Fruit fly (Drosophila melanogaster) whole organism, prepupa: ENCODE data around the gene CG34334.
A peak's percentile ranks its signal among the peaks of the same experiment; 100 is the strongest.

Source experiments
- Blimp-1 ChIP-seq: fragments of 200-800 bp; sonication (Bioruptor generic); optimal IDR thresholded peaks from 3 replicates; lab custom pipeline; 2017; ENCODE audit warnings: missing biosample characterization, missing genetic modification characterization, mild to moderate bottlenecking, moderate library complexity, missing genetic modification reagents
- CG10669 ChIP-seq: fragments of 200-800 bp; sonication (Bioruptor generic); optimal IDR thresholded peaks from 3 replicates; lab custom pipeline; 2018; ENCODE audit warnings: missing biosample characterization, mild to moderate bottlenecking, missing genetic modification characterization, moderate library complexity
- CG15336 ChIP-seq: fragments of 200-800 bp; sonication (Bioruptor generic); IDR thresholded peaks from 2 replicates; pipeline ENCODE4 v1.3.6; 2022; ENCODE audit warnings: missing biosample characterization, missing genetic modification characterization
- CG16779 ChIP-seq: fragments of 200-800 bp; sonication (Bioruptor generic); optimal IDR thresholded peaks from 3 replicates; lab custom pipeline; 2017; ENCODE audit warnings: missing biosample characterization, mild to moderate bottlenecking, missing genetic modification characterization
- CG3032 ChIP-seq: fragments of 200-800 bp; optimal IDR thresholded peaks from 2 replicates; lab custom pipeline; 2019; ENCODE audit warnings: missing biosample characterization, mild to moderate bottlenecking, missing genetic modification characterization, moderate library complexity
- CG31627 ChIP-seq: fragments of 200-800 bp; sonication (Bioruptor generic); optimal IDR thresholded peaks from 3 replicates; lab custom pipeline; 2016; ENCODE audit warnings: missing biosample characterization, missing genetic modification characterization
- CG32006 ChIP-seq: fragments of 200-800 bp; sonication (Bioruptor generic); optimal IDR thresholded peaks from 3 replicates; lab custom pipeline; 2017; ENCODE audit warnings: missing biosample characterization, mild to moderate bottlenecking, missing genetic modification characterization
- CG34406 ChIP-seq: fragments of 200-800 bp; sonication (Bioruptor generic); optimal IDR thresholded peaks from 3 replicates; lab custom pipeline; 2016; ENCODE audit warnings: missing biosample characterization, missing genetic modification characterization
- CG3919 ChIP-seq: fragments of 200-800 bp; sonication (Bioruptor generic); optimal IDR thresholded peaks from 3 replicates; lab custom pipeline; 2016; ENCODE audit warnings: missing biosample characterization, missing genetic modification characterization
- CG4318 ChIP-seq: fragments of 200-800 bp; sonication (Bioruptor generic); optimal IDR thresholded peaks from 3 replicates; lab custom pipeline; 2017; ENCODE audit warnings: missing biosample characterization, mild to moderate bottlenecking, missing genetic modification characterization
- CG6276 ChIP-seq: fragments of 200-800 bp; sonication (Bioruptor generic); optimal IDR thresholded peaks from 2 replicates; lab custom pipeline; 2017; ENCODE audit warnings: missing biosample characterization, mild to moderate bottlenecking, missing genetic modification characterization
- CG6808 ChIP-seq: fragments of 200-800 bp; sonication (Bioruptor generic); optimal IDR thresholded peaks from 3 replicates; lab custom pipeline; 2017; ENCODE audit warnings: missing biosample characterization, missing genetic modification characterization, mild to moderate bottlenecking, moderate library complexity, missing genetic modification reagents
- CG7368 ChIP-seq: fragments of 200-800 bp; sonication (Bioruptor generic); optimal IDR thresholded peaks from 3 replicates; lab custom pipeline; 2016; ENCODE audit warnings: missing biosample characterization, missing genetic modification characterization
- CG8319 ChIP-seq: fragments of 200-800 bp; sonication (Bioruptor generic); optimal IDR thresholded peaks from 3 replicates; lab custom pipeline; 2016; ENCODE audit warnings: missing biosample characterization, missing genetic modification characterization
- CG8632 ChIP-seq: fragments of 200-800 bp; sonication (Bioruptor generic); optimal IDR thresholded peaks from 3 replicates; lab custom pipeline; 2016; ENCODE audit warnings: missing biosample characterization, missing genetic modification characterization
- CG9139 ChIP-seq: fragments of 200-800 bp; sonication (Bioruptor generic); optimal IDR thresholded peaks from 3 replicates; lab custom pipeline; 2017; ENCODE audit warnings: missing biosample characterization, mild to moderate bottlenecking, missing genetic modification characterization
- Eip78C ChIP-seq: fragments of 200-800 bp; sonication (Bioruptor generic); peaks from one replicate; lab custom pipeline; 2016; ENCODE audit warnings: missing biosample characterization, missing genetic modification characterization
- Eip93F ChIP-seq: fragments of 200-800 bp; sonication (Bioruptor generic); optimal IDR thresholded peaks from 2 replicates; lab custom pipeline; 2016; ENCODE audit warnings: missing biosample characterization, mild to moderate bottlenecking, missing genetic modification characterization
- Hr38 ChIP-seq: sonication (Bioruptor generic); optimal IDR thresholded peaks from 2 replicates; lab custom pipeline; 2016; ENCODE audit warnings: missing biosample characterization, missing genetic modification characterization
- Hr39 ChIP-seq: fragments of 200-800 bp; sonication (Bioruptor generic); optimal IDR thresholded peaks from 2 replicates; lab custom pipeline; 2016; ENCODE audit warnings: missing biosample characterization, missing genetic modification characterization
- Hr4 ChIP-seq: fragments of 200-800 bp; sonication (Bioruptor generic); optimal IDR thresholded peaks from 3 replicates; lab custom pipeline; 2016; ENCODE audit warnings: missing biosample characterization, missing genetic modification characterization
- Lpt ChIP-seq: fragments of 200-800 bp; sonication (Bioruptor generic); optimal IDR thresholded peaks from 3 replicates; lab custom pipeline; 2016; ENCODE audit warnings: missing biosample characterization, missing genetic modification characterization
- OdsH ChIP-seq: fragments of 200-800 bp; sonication (Bioruptor generic); optimal IDR thresholded peaks from 3 replicates; lab custom pipeline; 2016; ENCODE audit warnings: missing biosample characterization, missing genetic modification characterization
- Smox ChIP-seq: fragments of 200-800 bp; sonication (Bioruptor generic); optimal IDR thresholded peaks from 3 replicates; lab custom pipeline; 2016; ENCODE audit warnings: missing biosample characterization, missing genetic modification characterization
- Sox102F ChIP-seq: fragments of 200-800 bp; sonication (Bioruptor generic); optimal IDR thresholded peaks from 2 replicates; lab custom pipeline; 2016; ENCODE audit warnings: missing biosample characterization, mild to moderate bottlenecking, missing genetic modification characterization
- Sox14 ChIP-seq: fragments of 200-800 bp; sonication (Bioruptor generic); optimal IDR thresholded peaks from 3 replicates; lab custom pipeline; 2016; ENCODE audit warnings: missing biosample characterization, missing genetic modification characterization
- Sox15 ChIP-seq: fragments of 200-800 bp; sonication (Bioruptor generic); optimal IDR thresholded peaks from 3 replicates; lab custom pipeline; 2016; ENCODE audit warnings: missing biosample characterization, missing genetic modification characterization
- cyc ChIP-seq: fragments of 200-800 bp; sonication (Bioruptor generic); optimal IDR thresholded peaks from 3 replicates; lab custom pipeline; 2016; ENCODE audit warnings: missing biosample characterization, missing genetic modification characterization
- dac ChIP-seq: fragments of 200-800 bp; sonication (Bioruptor generic); optimal IDR thresholded peaks from 2 replicates; lab custom pipeline; 2017; ENCODE audit warnings: missing biosample characterization, mild to moderate bottlenecking, missing genetic modification characterization
- eg ChIP-seq: fragments of 200-800 bp; sonication (Bioruptor generic); IDR thresholded peaks from 3 replicates; pipeline ENCODE4 v1.3.6; 2022; ENCODE audit warnings: missing biosample characterization, missing genetic modification characterization
- fd85E ChIP-seq: fragments of 200-800 bp; sonication (Bioruptor generic); optimal IDR thresholded peaks from 3 replicates; lab custom pipeline; 2016; ENCODE audit warnings: missing biosample characterization, missing genetic modification characterization
- net ChIP-seq: fragments of 200-800 bp; sonication (Bioruptor generic); optimal IDR thresholded peaks from 3 replicates; lab custom pipeline; 2016; ENCODE audit warnings: missing biosample characterization, missing genetic modification characterization
- pdm3 ChIP-seq: fragments of 200-800 bp; sonication (Bioruptor generic); optimal IDR thresholded peaks from 3 replicates; lab custom pipeline; 2016; ENCODE audit warnings: missing biosample characterization, missing genetic modification characterization
- salr ChIP-seq, 2 experiments: fragments of 200-800 bp; sonication (Bioruptor generic); optimal IDR thresholded peaks; 3 replicates each; lab custom pipeline; 2016 to 2018; ENCODE audit warnings: missing biosample characterization in 2 of 2, missing genetic modification characterization in 2 of 2, mild to moderate bottlenecking in 1 of 2
- ss ChIP-seq, 2 experiments: fragments of 200-800 bp; sonication (Bioruptor generic); optimal IDR thresholded peaks; 2 replicates in 1 of 2; 3 replicates in 1 of 2; lab custom pipeline; 2017 to 2018; ENCODE audit warnings: mild to moderate bottlenecking in 2 of 2, missing biosample characterization in 2 of 2, missing genetic modification characterization in 2 of 2, moderate library complexity in 1 of 2

CG34334 gene

dm6 chrX:22846393-22846792, 26.2 kb upstream of the CG34334 start (continued):
- peak; percentile 41 for TF ChIP-seq Sox15 (GFP tag; lab: Kevin White, UChicago)
- TF ChIP-seq CG8319 = no peak
- no peak for TF ChIP-seq CG6276 (GFP tag; lab: Kevin White, UChicago)
- peak; percentile 88 for TF ChIP-seq Eip78C (GFP tag; lab: Kevin White, UChicago)
- TF ChIP-seq Blimp-1 (GFP tag; lab: Kevin White, UChicago) = no peak
- peak; percentile 65 for TF ChIP-seq CG31627 (GFP tag; lab: Kevin White, UChicago)
- TF ChIP-seq CG8632 (GFP tag; lab: Kevin White, UChicago) = peak; percentile 48
- TF ChIP-seq CG6808 (GFP tag; lab: Kevin White, UChicago) = no peak
- no peak for TF ChIP-seq net (GFP tag; lab: Kevin White, UChicago)
- TF ChIP-seq Hr39 (GFP tag; lab: Kevin White, UChicago) = peak; percentile 64
- no peak for TF ChIP-seq Hr38 (GFP tag; lab: Kevin White, UChicago)
- no peak for TF ChIP-seq Eip93F (GFP tag; lab: Kevin White, UChicago)
- TF ChIP-seq CG16779 (tag; lab: Kevin White, UChicago) = no peak
- TF ChIP-seq eg (GFP tag; lab: Robert Waterston, UW) = no peak
- TF ChIP-seq CG7368 = no peak
- no peak for TF ChIP-seq salr (GFP tag; optimal IDR thresholded peaks at IDR 0.05; lab: Kevin White, UChicago)
- no peak for TF ChIP-seq ss (GFP tag; optimal IDR thresholded peaks at IDR 0.05; lab: Kevin White, UChicago)
- no peak for TF ChIP-seq fd85E (GFP tag; lab: Kevin White, UChicago)
- TF ChIP-seq CG4318 = no peak
- no peak for TF ChIP-seq dac (GFP tag; lab: Kevin White, UChicago)
- peak; percentile 38 for TF ChIP-seq Smox
- TF ChIP-seq Sox14 (GFP tag; lab: Kevin White, UChicago) = peak; percentile 41
- TF ChIP-seq CG32006 = peak; percentile 22
- TF ChIP-seq Lpt (GFP tag; lab: Kevin White, UChicago) = no peak
- TF ChIP-seq CG10669 = no peak
- no peak for TF ChIP-seq CG3032 (tag; lab: Kevin White, UChicago)
- TF ChIP-seq pdm3 (GFP tag; lab: Kevin White, UChicago) = peak; percentile 59
- peak; percentile 50 for TF ChIP-seq OdsH (GFP tag; lab: Kevin White, UChicago)
- no peak for TF ChIP-seq CG9139 (GFP tag; lab: Kevin White, UChicago)
- TF ChIP-seq cyc (GFP tag; lab: Kevin White, UChicago) = peak; percentile 26

dm6 chrX:22847247-22847646, 25.4 kb upstream of the CG34334 start:
- peak; percentile 15 for TF ChIP-seq CG3919 (GFP tag; lab: Kevin White, UChicago)
- TF ChIP-seq CG6808 (GFP tag; lab: Kevin White, UChicago) = no peak
- TF ChIP-seq cyc (GFP tag; lab: Kevin White, UChicago) = no peak
- TF ChIP-seq CG34406 (GFP tag; lab: Kevin White, UChicago) = no peak
- TF ChIP-seq Eip78C (GFP tag; lab: Kevin White, UChicago) = peak; percentile 40
- TF ChIP-seq Sox102F = no peak
- peak; percentile 8 for TF ChIP-seq CG4318
- TF ChIP-seq Blimp-1 (GFP tag; lab: Kevin White, UChicago) = no peak
- peak; percentile 20; the same call in 1 of the 2 replicates for TF ChIP-seq CG15336 (GFP tag; lab: Robert Waterston, UW)
- peak; percentile 54 for TF ChIP-seq CG32006
- no peak for TF ChIP-seq CG9139 (GFP tag; lab: Kevin White, UChicago)
- TF ChIP-seq Hr4 (GFP tag; lab: Kevin White, UChicago) = peak; percentile 2

- no peak for TF ChIP-seq CG3919 (GFP tag; lab: Kevin White, UChicago)
Observed at dm6 chrX:22851289-22851688, 21.3 kb upstream of the CG34334 start.
